Worm (Caenorhabditis elegans) whole organism, young adult: ENCODE measurements around the gene faxc-2.

ENCODE experiments used
- F37B4.10 ChIP-seq: fragments of 200-800 bp; sonication (Bioruptor generic); IDR thresholded peaks from 2 replicates; pipeline ENCODE4 v1.3.6; 2022; ENCODE audit warnings: missing genetic modification characterization, missing compliant biosample characterization
- ama-1 ChIP-seq, 3 experiments: fragments of 150-350 bp in 1 of 3; sonication (generic microtip) in 2 of 3; optimal IDR thresholded peaks; 2 replicates each; lab custom pipeline; 2014 to 2018; ENCODE audit warnings: missing biosample characterization in 2 of 3, missing genetic modification characterization in 2 of 3, missing genetic modification reagents in 2 of 3
- hlh-26 ChIP-seq: fragments of 200-800 bp; sonication (Bioruptor generic); conservative IDR thresholded peaks from 2 replicates; pipeline ENCODE4 v1.3.6; 2022; ENCODE audit warnings: missing genetic modification reagents, missing genetic modification characterization, missing compliant biosample characterization
- hrde-1 ChIP-seq: sonication (generic microtip); optimal IDR thresholded peaks from 2 replicates; lab custom pipeline; 2016; ENCODE audit warnings: missing genetic modification characterization, mild to moderate bottlenecking, missing compliant biosample characterization, moderate library complexity, missing genotype, missing genetic modification reagents, borderline replicate concordance
- xnd-1 ChIP-seq: sonication (generic microtip); optimal IDR thresholded peaks from 2 replicates; lab custom pipeline; 2016; ENCODE audit warnings: missing genotype, missing genetic modification reagents, missing genetic modification characterization, missing compliant biosample characterization

- no peak for TF ChIP-seq hlh-26 (GFP tag; lab: Robert Waterston, UW)
- no peak for TF ChIP-seq xnd-1 (tag; lab: Kevin White, UChicago)
- no peak for TF ChIP-seq F37B4.10 (GFP tag; lab: Robert Waterston, UW)
- no peak for TF ChIP-seq ama-1 (optimal IDR thresholded peaks at IDR 0.05; lab: Kevin White, UChicago)
- no peak for TF ChIP-seq ama-1 (GFP tag; optimal IDR thresholded peaks at IDR 0.05; lab: Kevin White, UChicago)
- no peak for TF ChIP-seq hrde-1 (tag; lab: Kevin White, UChicago)
These were observed 30.9 kb upstream of the faxc-2 start for ce11 chrII:13278214-13278613.
